Worm (Caenorhabditis elegans) whole organism, dauer: ENCODE measurements around the gene nmy-3.
"Not testable (repeated sequence)": the region's sequence is repeated elsewhere in the genome, so short reads cannot be mapped to it uniquely, and the experiment has no call there.

Experiments used
- unc-62 ChIP-seq: sonication (generic microtip); optimal IDR thresholded peaks from 2 replicates; lab custom pipeline; 2017; ENCODE audit warnings: missing biosample characterization, missing genetic modification reagents, missing genetic modification characterization

nmy-3 gene

ce11 chrIV:9274008-9274529 is at the start of gene nmy-3:
TSS of gene nmy-3 (plus strand) at chrIV:9274479.
- no peak for TF ChIP-seq unc-62 (GFP tag; lab: Kevin White, UChicago)

- TF ChIP-seq unc-62 (GFP tag; lab: Kevin White, UChicago), result no peak
Observed at ce11 chrIV:9224825-9225224, 49.5 kb upstream of the nmy-3 start, which contains the start of gene C46C2.3. TSS of gene C46C2.3 (plus strand) at chrIV:9225125.

ce11 chrIV:9227650-9228049 is 46.6 kb upstream of the nmy-3 start:
- TF ChIP-seq unc-62 (GFP tag; lab: Kevin White, UChicago), result no peak

ce11 chrIV:9232421-9233141 is 41.7 kb upstream of the nmy-3 start, which contains the start of gene Y11D7A.3:
TSS of gene Y11D7A.3 (plus strand) at chrIV:9233091.
- no peak for TF ChIP-seq unc-62 (GFP tag; lab: Kevin White, UChicago)

ce11 chrIV:9239151-9239550 is 35.1 kb upstream of the nmy-3 start:
- no peak for TF ChIP-seq unc-62 (GFP tag; lab: Kevin White, UChicago)

- no peak for TF ChIP-seq unc-62 (GFP tag; lab: Kevin White, UChicago)
Observed at ce11 chrIV:9243670-9244069, 30.6 kb upstream of the nmy-3 start, which contains the start of gene rab-28. TSS of gene rab-28 (minus strand) at chrIV:9244012.

ce11 chrIV:9245423-9245822 is 28.9 kb upstream of the nmy-3 start, which contains the start of gene Y11D7A.5:
TSS of gene Y11D7A.5 (minus strand) at chrIV:9245523.
- TF ChIP-seq unc-62 (GFP tag; lab: Kevin White, UChicago), result no peak

- TF ChIP-seq unc-62 (GFP tag; lab: Kevin White, UChicago), result not testable (repeated sequence)
Observed at ce11 chrIV:9249219-9249618, 25.1 kb upstream of the nmy-3 start, which contains the start of gene Y11D7A.7. TSS of gene Y11D7A.7 (plus strand) at chrIV:9249519.

- TF ChIP-seq unc-62 (GFP tag; lab: Kevin White, UChicago), result no peak
Observed at ce11 chrIV:9251079-9251478, 23.2 kb upstream of the nmy-3 start, which contains the start of gene Y11D7A.8. TSS of gene Y11D7A.8 (plus strand) at chrIV:9251379.

- TF ChIP-seq unc-62 (GFP tag; lab: Kevin White, UChicago), result no peak
Observed at ce11 chrIV:9256017-9256416, 18.3 kb upstream of the nmy-3 start, which contains the start of gene Y11D7A.9. TSS of gene Y11D7A.9 (minus strand) at chrIV:9256117.

- TF ChIP-seq unc-62 (GFP tag; lab: Kevin White, UChicago), result no peak
Observed at ce11 chrIV:9256865-9257264, 17.4 kb upstream of the nmy-3 start.

- TF ChIP-seq unc-62 (GFP tag; lab: Kevin White, UChicago), result no peak
Observed at ce11 chrIV:9258547-9258946, 15.7 kb upstream of the nmy-3 start.

- TF ChIP-seq unc-62 (GFP tag; lab: Kevin White, UChicago), result no peak
Observed at ce11 chrIV:9259687-9260086, 14.6 kb upstream of the nmy-3 start, which contains the start of gene Y11D7A.10. TSS of gene Y11D7A.10 (minus strand) at chrIV:9259768.

- no peak for TF ChIP-seq unc-62 (GFP tag; lab: Kevin White, UChicago)
Observed at ce11 chrIV:9260334-9260733, 13.9 kb upstream of the nmy-3 start.

ce11 chrIV:9260826-9261225 is 13.5 kb upstream of the nmy-3 start:
- no peak for TF ChIP-seq unc-62 (GFP tag; lab: Kevin White, UChicago)

- TF ChIP-seq unc-62 (GFP tag; lab: Kevin White, UChicago), result no peak
Observed at ce11 chrIV:9261687-9262086, 12.6 kb upstream of the nmy-3 start, which contains the start of gene col-120. TSS of gene col-120 (minus strand) at chrIV:9261787.
